Worm (Caenorhabditis elegans) whole organism, young adult: ENCODE results near the gene Y61B8A.6.

Experiments
- C17E4.6 ChIP-seq: fragments of 200-800 bp; sonication (Bioruptor generic); IDR thresholded peaks from 2 replicates; pipeline ENCODE4 v1.3.6; 2022; ENCODE audit warnings: missing genetic modification reagents, missing genetic modification characterization, missing compliant biosample characterization
- F23B12.7 ChIP-seq: sonication (generic microtip); optimal IDR thresholded peaks from 2 replicates; lab custom pipeline; 2017; ENCODE audit warnings: missing genetic modification characterization, mild to moderate bottlenecking, missing compliant biosample characterization, antibody characterized with exemption, moderate library complexity; ENCODE audit not compliant: insufficient read depth
- F33H1.4 ChIP-seq: fragments of 200-800 bp; sonication (Bioruptor generic); IDR thresholded peaks from 2 replicates; pipeline ENCODE4 v1.3.6; 2022; ENCODE audit warnings: missing genetic modification reagents, missing genetic modification characterization, missing compliant biosample characterization
- F37B4.10 ChIP-seq: fragments of 200-800 bp; sonication (Bioruptor generic); IDR thresholded peaks from 2 replicates; pipeline ENCODE4 v1.3.6; 2022; ENCODE audit warnings: missing genetic modification characterization, missing compliant biosample characterization
- F49E8.2 ChIP-seq: sonication (generic microtip); optimal IDR thresholded peaks from 3 replicates; lab custom pipeline; 2017; ENCODE audit warnings: missing genetic modification characterization, mild to moderate bottlenecking, missing compliant biosample characterization, antibody characterized with exemption, moderate library complexity; ENCODE audit not compliant: insufficient read depth
- K11D2.4 ChIP-seq: fragments of 200-800 bp; sonication (Bioruptor generic); IDR thresholded peaks from 2 replicates; pipeline ENCODE4 v1.3.6; 2022; ENCODE audit warnings: missing genetic modification reagents, missing genetic modification characterization, missing compliant biosample characterization
- Y53F4B.3 ChIP-seq: fragments of 200-800 bp; sonication (Bioruptor generic); IDR thresholded peaks from 2 replicates; pipeline ENCODE4 v1.3.6; 2022; ENCODE audit warnings: missing genetic modification reagents, missing genetic modification characterization, missing compliant biosample characterization
- Y56A3A.18 ChIP-seq: fragments of 200-800 bp; sonication (Bioruptor generic); IDR thresholded peaks from 2 replicates; pipeline ENCODE4 v1.3.6; 2022; ENCODE audit warnings: missing genetic modification reagents, missing genetic modification characterization, missing compliant biosample characterization
- ama-1 ChIP-seq, 3 experiments: fragments of 150-350 bp in 1 of 3; sonication (generic microtip) in 2 of 3; optimal IDR thresholded peaks; 2 replicates each; lab custom pipeline; 2014 to 2018; ENCODE audit warnings: missing biosample characterization in 2 of 3, missing genetic modification characterization in 2 of 3, missing genetic modification reagents in 2 of 3
- aptf-2 ChIP-seq: fragments of 200-800 bp; sonication (Bioruptor generic); conservative IDR thresholded peaks from 2 replicates; pipeline ENCODE4 v1.3.6; 2022; ENCODE audit warnings: missing genetic modification reagents, missing genetic modification characterization, missing compliant biosample characterization
- athp-1 ChIP-seq: sonication (generic microtip); optimal IDR thresholded peaks from 2 replicates; lab custom pipeline; 2017; ENCODE audit warnings: mild to moderate bottlenecking, missing genetic modification characterization, missing compliant biosample characterization
- attf-6 ChIP-seq: fragments of 200-800 bp; sonication (Bioruptor generic); IDR thresholded peaks from 2 replicates; pipeline ENCODE4 v1.3.6; 2022; ENCODE audit warnings: missing genetic modification reagents, missing genetic modification characterization, missing compliant biosample characterization
- ccch-3 ChIP-seq: fragments of 200-800 bp; sonication (Bioruptor generic); optimal IDR thresholded peaks from 2 replicates; lab custom pipeline; 2018; ENCODE audit warnings: mild to moderate bottlenecking, missing genetic modification characterization, missing compliant biosample characterization
- cebp-2 ChIP-seq: fragments of 200-800 bp; sonication (Bioruptor generic); IDR thresholded peaks from 2 replicates; pipeline ENCODE4 v1.3.6; 2022; ENCODE audit warnings: missing genetic modification characterization, missing compliant biosample characterization
- ceh-100 ChIP-seq: fragments of 200-800 bp; sonication (Bioruptor generic); IDR thresholded peaks from 2 replicates; pipeline ENCODE4 v1.3.6; 2022; ENCODE audit warnings: missing genetic modification reagents, missing genetic modification characterization, missing compliant biosample characterization
- ceh-91 ChIP-seq: fragments of 200-800 bp; sonication (Bioruptor generic); IDR thresholded peaks from 2 replicates; pipeline ENCODE4 v1.3.6; 2022; ENCODE audit warnings: missing genetic modification reagents, missing genetic modification characterization, missing compliant biosample characterization
- dpff-1 ChIP-seq: sonication (generic microtip); optimal IDR thresholded peaks from 2 replicates; lab custom pipeline; 2017; ENCODE audit warnings: mild to moderate bottlenecking, missing genetic modification characterization, missing compliant biosample characterization
- egrh-3 ChIP-seq: fragments of 200-800 bp; sonication (Bioruptor generic); IDR thresholded peaks from 2 replicates; pipeline ENCODE4 v1.3.6; 2022; ENCODE audit warnings: missing genetic modification reagents, missing genetic modification characterization, missing compliant biosample characterization
- ekl-4 ChIP-seq: fragments of 200-800 bp; sonication (Bioruptor generic); IDR thresholded peaks from 2 replicates; pipeline ENCODE4 v1.3.6; 2022; ENCODE audit warnings: missing genetic modification reagents, missing genetic modification characterization, missing compliant biosample characterization
- gei-17 ChIP-seq: fragments of 200-800 bp; sonication (Bioruptor generic); optimal IDR thresholded peaks from 2 replicates; lab custom pipeline; 2018; ENCODE audit warnings: mild to moderate bottlenecking, missing genetic modification characterization, missing compliant biosample characterization
- hlh-12 ChIP-seq: sonication (generic microtip); optimal IDR thresholded peaks from 2 replicates; lab custom pipeline; 2016; ENCODE audit warnings: missing genetic modification characterization, missing compliant biosample characterization
- hlh-26 ChIP-seq: fragments of 200-800 bp; sonication (Bioruptor generic); conservative IDR thresholded peaks from 2 replicates; pipeline ENCODE4 v1.3.6; 2022; ENCODE audit warnings: missing genetic modification reagents, missing genetic modification characterization, missing compliant biosample characterization
- hrde-1 ChIP-seq: sonication (generic microtip); optimal IDR thresholded peaks from 2 replicates; lab custom pipeline; 2016; ENCODE audit warnings: missing genetic modification characterization, mild to moderate bottlenecking, missing compliant biosample characterization, moderate library complexity, missing genotype, missing genetic modification reagents, borderline replicate concordance
- let-526 ChIP-seq: fragments of 200-800 bp; sonication (Bioruptor generic); IDR thresholded peaks from 2 replicates; pipeline ENCODE4 v1.3.6; 2022; ENCODE audit warnings: missing genetic modification reagents, missing genetic modification characterization, missing compliant biosample characterization
- lin-26 ChIP-seq: fragments of 200-800 bp; sonication (Bioruptor generic); IDR thresholded peaks from 2 replicates; pipeline ENCODE4 v1.3.6; 2022; ENCODE audit warnings: missing genetic modification reagents, missing genetic modification characterization, missing compliant biosample characterization
- lin-54 ChIP-seq: fragments of 200-800 bp; sonication (Bioruptor generic); optimal IDR thresholded peaks from 2 replicates; lab custom pipeline; 2018; ENCODE audit warnings: mild to moderate bottlenecking, missing genetic modification characterization, missing compliant biosample characterization
- madf-10 ChIP-seq: sonication (generic microtip); optimal IDR thresholded peaks from 2 replicates; lab custom pipeline; 2016; ENCODE audit warnings: mild to moderate bottlenecking, missing genetic modification characterization, missing compliant biosample characterization
- nfya-2 ChIP-seq: fragments of 200-800 bp; sonication (Bioruptor generic); IDR thresholded peaks from 2 replicates; pipeline ENCODE4 v1.3.6; 2022; ENCODE audit warnings: missing genetic modification reagents, missing genetic modification characterization, missing compliant biosample characterization
- nhr-120 ChIP-seq: fragments of 200-800 bp; sonication (Bioruptor generic); IDR thresholded peaks from 2 replicates; pipeline ENCODE4 v1.3.6; 2022; ENCODE audit warnings: missing genetic modification characterization, missing compliant biosample characterization
- nhr-90 ChIP-seq: sonication (generic microtip); optimal IDR thresholded peaks from 2 replicates; lab custom pipeline; 2016; ENCODE audit warnings: missing genotype, mild to moderate bottlenecking, missing genetic modification characterization, missing compliant biosample characterization
- rpc-1 ChIP-seq, 2 experiments: fragments of 150-350 bp in 1 of 2; sonication (generic microtip) in 1 of 2; optimal IDR thresholded peaks; 2 replicates each; lab custom pipeline; 2014 to 2018; ENCODE audit warnings: missing biosample characterization in 1 of 2, missing genetic modification characterization in 1 of 2, missing genetic modification reagents in 1 of 2, missing genotype in 1 of 2
- snpc-1.1 ChIP-seq: sonication (generic microtip); optimal IDR thresholded peaks from 2 replicates; lab custom pipeline; 2017; ENCODE audit warnings: missing genetic modification characterization, mild to moderate bottlenecking, missing compliant biosample characterization, antibody characterized with exemption, moderate library complexity, missing genotype, missing genetic modification reagents; ENCODE audit not compliant: insufficient read depth
- snpc-4 ChIP-seq, 5 experiments: fragments of 150-350 bp in 1 of 5; sonication (generic microtip) in 4 of 5; optimal IDR thresholded peaks; 2 replicates each; lab custom pipeline; 2014 to 2018; ENCODE audit warnings: missing genetic modification characterization in 5 of 5, missing biosample characterization in 3 of 5, antibody characterized with exemption in 2 of 5, mild to moderate bottlenecking in 2 of 5, missing compliant biosample characterization in 2 of 5, missing genotype in 2 of 5, moderate library complexity in 2 of 5, missing genetic modification reagents in 1 of 5
- somi-1 ChIP-seq: fragments of 200-800 bp; sonication (Bioruptor generic); optimal IDR thresholded peaks from 2 replicates; lab custom pipeline; 2018; ENCODE audit warnings: mild to moderate bottlenecking, missing genetic modification characterization, missing compliant biosample characterization
- tbx-9 ChIP-seq: sonication (generic microtip); optimal IDR thresholded peaks from 2 replicates; lab custom pipeline; 2016; ENCODE audit warnings: borderline replicate concordance, missing genetic modification characterization, inconsistent platforms, missing compliant biosample characterization
- tlf-1 ChIP-seq: fragments of 200-800 bp; sonication (Bioruptor generic); optimal IDR thresholded peaks from 2 replicates; lab custom pipeline; 2018; ENCODE audit warnings: mild to moderate bottlenecking, missing genetic modification characterization, missing compliant biosample characterization
- unc-130 ChIP-seq: sonication (generic microtip); optimal IDR thresholded peaks from 2 replicates; lab custom pipeline; 2016; ENCODE audit warnings: missing genetic modification reagents, missing genetic modification characterization, missing compliant biosample characterization
- unc-62 ChIP-seq: fragments of 150-350 bp; optimal IDR thresholded peaks from 2 replicates; lab custom pipeline; 2014; ENCODE audit warnings: missing biosample characterization, missing genetic modification reagents, missing genetic modification characterization
- xnd-1 ChIP-seq: sonication (generic microtip); optimal IDR thresholded peaks from 2 replicates; lab custom pipeline; 2016; ENCODE audit warnings: missing genotype, missing genetic modification reagents, missing genetic modification characterization, missing compliant biosample characterization

Y61B8A.6 gene

ce11 chrV:17211989-17212731 is 39.6 kb upstream of the Y61B8A.6 start, which contains the start of gene srh-236:
srh-236 (minus strand) TSS chrV:17212039.
- 0 out of 2 replicates have a peak, but pooled peaks have one; percentile 54 for TF ChIP-seq F37B4.10
- no peak for TF ChIP-seq ekl-4
- TF ChIP-seq snpc-4 (GFP tag; optimal IDR thresholded peaks at IDR 0.05; lab: Kevin White, UChicago): no peak
- peak in 2 of 4 experiments; percentile 35 for TF ChIP-seq snpc-4 (tag; optimal IDR thresholded peaks at IDR 0.05; lab: Kevin White, UChicago)
- TF ChIP-seq egrh-3: peak; percentile 45; the same call in 1 of the 2 replicates

ce11 chrV:17212743-17213142 is 39.0 kb upstream of the Y61B8A.6 start, which contains the start of gene srh-113:
srh-113 (plus strand) TSS chrV:17213043.
- TF ChIP-seq gei-17 (GFP tag; lab: Kevin White, UChicago) (no peak), rpc-1 (optimal IDR thresholded peaks at IDR 0.05; lab: Kevin White, UChicago) (no peak), rpc-1 (tag; optimal IDR thresholded peaks at IDR 0.05; lab: Kevin White, UChicago) (no peak), dpff-1 (tag; lab: Kevin White, UChicago) (no peak), ccch-3 (GFP tag; lab: Kevin White, UChicago) (no peak), Y56A3A.18 (no peak), xnd-1 (no peak), F49E8.2 (tag; lab: Kevin White, UChicago) (no peak), F33H1.4 (GFP tag; lab: Robert Waterston, UW) (no peak), nhr-90 (tag; lab: Kevin White, UChicago) (no peak)

ce11 chrV:17215602-17216001 is 36.1 kb upstream of the Y61B8A.6 start:
- 0 out of 2 replicates have a peak, but pooled peaks have one; percentile 24 for TF ChIP-seq attf-6
- no peak for TF ChIP-seq rpc-1 (optimal IDR thresholded peaks at IDR 0.05; lab: Kevin White, UChicago)
- TF ChIP-seq rpc-1 (tag; optimal IDR thresholded peaks at IDR 0.05; lab: Kevin White, UChicago): no peak
- TF ChIP-seq snpc-4 (GFP tag; optimal IDR thresholded peaks at IDR 0.05; lab: Kevin White, UChicago): no peak
- TF ChIP-seq snpc-4 (tag; optimal IDR thresholded peaks at IDR 0.05; lab: Kevin White, UChicago): peak in 2 of 4 experiments; percentile 69 to 77
- peak; percentile 6 for TF ChIP-seq snpc-1.1 (tag; lab: Kevin White, UChicago)

- TF ChIP-seq F23B12.7 (tag; lab: Kevin White, UChicago): no peak
- no peak for TF ChIP-seq lin-54 (GFP tag; lab: Kevin White, UChicago)
- no peak for TF ChIP-seq Y53F4B.3 (GFP tag; lab: Robert Waterston, UW)
- no peak for TF ChIP-seq ceh-100
- no peak for TF ChIP-seq ceh-91 (GFP tag; lab: Robert Waterston, UW)
- no peak for TF ChIP-seq somi-1 (GFP tag; lab: Kevin White, UChicago)
- no peak for TF ChIP-seq aptf-2 (GFP tag; lab: Robert Waterston, UW)
- no peak for TF ChIP-seq K11D2.4 (GFP tag; lab: Robert Waterston, UW)
Measured at ce11 chrV:17217690-17218089, 34.0 kb upstream of the Y61B8A.6 start, which contains the start of gene srbc-62. srbc-62 (plus strand) TSS chrV:17217990.

ce11 chrV:17220345-17220744 is 31.4 kb upstream of the Y61B8A.6 start, which contains the start of gene srh-109:
srh-109 (minus strand) TSS chrV:17220445.
- TF ChIP-seq cebp-2 (GFP tag; lab: Robert Waterston, UW) (no peak), nhr-120 (GFP tag; lab: Robert Waterston, UW) (no peak), hrde-1 (tag; lab: Kevin White, UChicago) (no peak), tbx-9 (tag; lab: Kevin White, UChicago) (no peak), let-526 (GFP tag; lab: Robert Waterston, UW) (no peak), unc-62 (GFP tag; lab: Kevin White, UChicago) (no peak), nfya-2 (GFP tag; lab: Robert Waterston, UW) (no peak), hlh-26 (GFP tag; lab: Robert Waterston, UW) (no peak), unc-130 (GFP tag; lab: Kevin White, UChicago) (no peak), C17E4.6 (GFP tag; lab: Robert Waterston, UW) (no peak), lin-26 (GFP tag; lab: Robert Waterston, UW) (no peak), ama-1 (optimal IDR thresholded peaks at IDR 0.05; lab: Kevin White, UChicago) (no peak), ama-1 (GFP tag; optimal IDR thresholded peaks at IDR 0.05; lab: Kevin White, UChicago) (no peak), madf-10 (tag; lab: Kevin White, UChicago) (no peak), athp-1 (tag; lab: Kevin White, UChicago) (no peak), tlf-1 (GFP tag; lab: Kevin White, UChicago) (no peak), hlh-12 (tag; lab: Kevin White, UChicago) (no peak)
